Fruit fly (Drosophila melanogaster): ENCODE results near the gene CG9008.

dm6 chr2L:13779795-13780108 lies 213 bp downstream of the CG9008 start:
- no peak for TF ChIP-seq Pif1B (GFP tag; optimal IDR thresholded peaks at IDR 0.05)
- TF ChIP-seq CG13204 (GFP tag; optimal IDR thresholded peaks at IDR 0.05) = no peak
- no peak for TF ChIP-seq CG17806 (tag; optimal IDR thresholded peaks at IDR 0.05)
- TF ChIP-seq Ets98B (GFP tag; IDR thresholded peaks at IDR 0.05) = peak; percentile 52
- TF ChIP-seq CG9948 (tag; optimal IDR thresholded peaks at IDR 0.05) = no peak
- no peak for TF ChIP-seq CG34367 (tag; optimal IDR thresholded peaks at IDR 0.05)

All from whole organism, pupa.